Worm (Caenorhabditis elegans) whole organism, L1 larva: ENCODE measurements around the gene acp-5.

ENCODE experiments used
- C04F5.9 ChIP-seq: sonication (generic microtip); optimal IDR thresholded peaks from 2 replicates; lab custom pipeline; 2016; ENCODE audit warnings: missing genetic modification characterization, missing compliant biosample characterization
- alr-1 ChIP-seq: fragments of 200-800 bp; sonication (Bioruptor generic); optimal IDR thresholded peaks from 2 replicates; lab custom pipeline; 2018; ENCODE audit warnings: borderline replicate concordance, mild to moderate bottlenecking, missing genetic modification characterization, missing compliant biosample characterization
- fkh-4 ChIP-seq: sonication (generic microtip); optimal IDR thresholded peaks from 2 replicates; lab custom pipeline; 2016; ENCODE audit warnings: missing compliant biosample characterization, missing genetic modification characterization, borderline replicate concordance
- hpl-2 ChIP-seq: fragments of 150-350 bp; optimal IDR thresholded peaks from 2 replicates; lab custom pipeline; 2014; ENCODE audit warnings: missing biosample characterization, missing genetic modification reagents, missing genetic modification characterization
- lin-39 ChIP-seq: fragments of 150-350 bp; optimal IDR thresholded peaks from 2 replicates; lab custom pipeline; 2014; ENCODE audit warnings: missing biosample characterization, missing genetic modification reagents, missing genetic modification characterization
- mep-1 ChIP-seq: fragments of 150-350 bp; optimal IDR thresholded peaks from 2 replicates; lab custom pipeline; 2014; ENCODE audit warnings: missing biosample characterization, missing genetic modification characterization
- nhr-11 ChIP-seq: fragments of 150-350 bp; optimal IDR thresholded peaks from 2 replicates; lab custom pipeline; 2014; ENCODE audit warnings: missing biosample characterization, missing genetic modification characterization
- nhr-12 ChIP-seq: sonication (generic microtip); optimal IDR thresholded peaks from 2 replicates; lab custom pipeline; 2017; ENCODE audit warnings: missing biosample characterization, missing genetic modification characterization
- nhr-71 ChIP-seq: sonication (generic microtip); optimal IDR thresholded peaks from 2 replicates; lab custom pipeline; 2016; ENCODE audit warnings: mild to moderate bottlenecking, missing genetic modification characterization, moderate library complexity, missing compliant biosample characterization
- rnt-1 ChIP-seq: sonication (generic microtip); optimal IDR thresholded peaks from 2 replicates; lab custom pipeline; 2016; ENCODE audit warnings: mild to moderate bottlenecking, missing genetic modification characterization, moderate library complexity, missing compliant biosample characterization
- sox-4 ChIP-seq: sonication (generic microtip); optimal IDR thresholded peaks from 2 replicates; lab custom pipeline; 2016; ENCODE audit warnings: missing genetic modification characterization, missing compliant biosample characterization
- unc-62 ChIP-seq: fragments of 150-350 bp; optimal IDR thresholded peaks from 2 replicates; lab custom pipeline; 2014; ENCODE audit warnings: missing biosample characterization, missing genetic modification reagents, missing genetic modification characterization
- ztf-4 ChIP-seq: fragments of 150-350 bp; optimal IDR thresholded peaks from 2 replicates; lab custom pipeline; 2014; ENCODE audit warnings: missing biosample characterization, missing genetic modification characterization

ce11 chrX:5848703-5849102 lies 19.5 kb downstream of the acp-5 start, which contains the start of gene atat-2:
- TF ChIP-seq rnt-1 (tag; lab: Kevin White, UChicago), result no peak
- no peak for TF ChIP-seq fkh-4 (tag; lab: Kevin White, UChicago)
- no peak for TF ChIP-seq hpl-2 (GFP tag; lab: Kevin White, UChicago)
- no peak for TF ChIP-seq unc-62
- no peak for TF ChIP-seq ztf-4 (tag; lab: Kevin White, UChicago)
- TF ChIP-seq nhr-12 (tag; lab: Kevin White, UChicago), result no peak
- TF ChIP-seq alr-1 (tag; lab: Kevin White, UChicago), result no peak
- no peak for TF ChIP-seq mep-1
- TF ChIP-seq nhr-11 (tag; lab: Kevin White, UChicago), result no peak
- TF ChIP-seq lin-39 (tag; lab: Kevin White, UChicago), result no peak
- TF ChIP-seq nhr-71 (tag; lab: Kevin White, UChicago), result no peak
- TF ChIP-seq sox-4 (tag; lab: Kevin White, UChicago), result no peak
- no peak for TF ChIP-seq C04F5.9 (tag; lab: Kevin White, UChicago)
